Fruit fly (Drosophila melanogaster) whole organism, pupa: ENCODE data around the gene Cpr76Bc.

Experiments used
- CG10348 ChIP-seq: fragments of 200-800 bp; sonication (Bioruptor generic); IDR thresholded peaks from 2 replicates; pipeline ENCODE4 v1.3.6; 2022; ENCODE audit warnings: missing biosample characterization, missing genetic modification characterization
- CG12605 ChIP-seq: fragments of 200-800 bp; sonication (Bioruptor generic); IDR thresholded peaks from 2 replicates; pipeline ENCODE4 v1.3.6; 2022; ENCODE audit warnings: missing biosample characterization, missing genetic modification characterization
- CG13204 ChIP-seq: fragments of 200-800 bp; sonication (Bioruptor generic); optimal IDR thresholded peaks from 2 replicates; lab custom pipeline; 2018; ENCODE audit warnings: missing biosample characterization, mild to moderate bottlenecking, missing genetic modification characterization, moderate library complexity
- CG14655 ChIP-seq: fragments of 200-800 bp; sonication (Bioruptor generic); optimal IDR thresholded peaks from 3 replicates; lab custom pipeline; 2017; ENCODE audit warnings: mild to moderate bottlenecking, missing biosample characterization, missing genetic modification reagents, missing genetic modification characterization
- CG15710 ChIP-seq: fragments of 200-800 bp; sonication (Bioruptor generic); optimal IDR thresholded peaks from 2 replicates; lab custom pipeline; 2018; ENCODE audit warnings: missing biosample characterization, mild to moderate bottlenecking, missing genetic modification characterization, moderate library complexity
- CG17806 ChIP-seq: fragments of 200-800 bp; sonication (Bioruptor generic); optimal IDR thresholded peaks from 2 replicates; lab custom pipeline; 2018; ENCODE audit warnings: missing biosample characterization, mild to moderate bottlenecking, missing genetic modification characterization, moderate library complexity
- CG32121 ChIP-seq: fragments of 200-800 bp; sonication (Bioruptor generic); IDR thresholded peaks from 2 replicates; pipeline ENCODE4 v1.3.6; 2022; ENCODE audit warnings: missing biosample characterization, missing genetic modification characterization
- CG34367 ChIP-seq: fragments of 200-800 bp; sonication (Bioruptor generic); optimal IDR thresholded peaks from 2 replicates; lab custom pipeline; 2018; ENCODE audit warnings: missing biosample characterization, mild to moderate bottlenecking, missing genetic modification characterization
- CG4496 ChIP-seq: fragments of 200-800 bp; sonication (Bioruptor generic); IDR thresholded peaks from 3 replicates; pipeline ENCODE4 v1.3.6; 2022; ENCODE audit warnings: missing biosample characterization, missing genetic modification characterization
- CG8159 ChIP-seq: fragments of 200-800 bp; sonication (Bioruptor generic); optimal IDR thresholded peaks from 3 replicates; lab custom pipeline; 2018; ENCODE audit warnings: missing biosample characterization, mild to moderate bottlenecking, missing genetic modification characterization, moderate library complexity
- CG8301 ChIP-seq: fragments of 200-800 bp; sonication (Bioruptor generic); optimal IDR thresholded peaks from 2 replicates; lab custom pipeline; 2018; ENCODE audit warnings: missing biosample characterization, mild to moderate bottlenecking, missing genetic modification characterization
- CG9948 ChIP-seq: fragments of 200-800 bp; sonication (Bioruptor generic); optimal IDR thresholded peaks from 2 replicates; lab custom pipeline; 2018; ENCODE audit warnings: missing biosample characterization, mild to moderate bottlenecking, missing genetic modification characterization, moderate library complexity
- D1 ChIP-seq: fragments of 200-800 bp; sonication (Bioruptor generic); optimal IDR thresholded peaks from 2 replicates; lab custom pipeline; 2018; ENCODE audit warnings: missing biosample characterization, mild to moderate bottlenecking, missing genetic modification characterization, moderate library complexity
- EcR ChIP-seq: fragments of 200-800 bp; sonication (Bioruptor generic); optimal IDR thresholded peaks from 3 replicates; lab custom pipeline; 2019; ENCODE audit warnings: missing biosample characterization, missing genetic modification characterization, mild to moderate bottlenecking, moderate library complexity, missing genetic modification reagents
- Ets98B ChIP-seq: fragments of 200-800 bp; sonication (Bioruptor generic); IDR thresholded peaks from 2 replicates; pipeline ENCODE4 v1.3.6; 2022; ENCODE audit warnings: missing biosample characterization, missing genetic modification characterization
- Pif1A ChIP-seq: fragments of 200-800 bp; sonication (Bioruptor generic); optimal IDR thresholded peaks from 3 replicates; lab custom pipeline; 2016; ENCODE audit warnings: missing biosample characterization, missing genetic modification characterization
- Pif1B ChIP-seq: fragments of 200-800 bp; sonication (Bioruptor generic); optimal IDR thresholded peaks from 3 replicates; lab custom pipeline; 2016; ENCODE audit warnings: missing biosample characterization, missing genetic modification characterization
- Snoo ChIP-seq: fragments of 200-800 bp; sonication (Bioruptor generic); optimal IDR thresholded peaks from 3 replicates; lab custom pipeline; 2017; ENCODE audit warnings: missing biosample characterization, mild to moderate bottlenecking, missing genetic modification characterization, inconsistent platforms
- fd96Ca ChIP-seq: fragments of 200-800 bp; sonication (Bioruptor generic); IDR thresholded peaks from 3 replicates; pipeline ENCODE4 v1.3.6; 2022; ENCODE audit warnings: missing biosample characterization, missing genetic modification characterization
- gl ChIP-seq: fragments of 200-800 bp; sonication (Bioruptor generic); optimal IDR thresholded peaks from 2 replicates; lab custom pipeline; 2018; ENCODE audit warnings: missing biosample characterization, mild to moderate bottlenecking, missing genetic modification characterization
- rn ChIP-seq: fragments of 200-800 bp; sonication (Bioruptor generic); IDR thresholded peaks from 2 replicates; pipeline ENCODE4 v1.3.6; 2022; ENCODE audit warnings: missing biosample characterization, missing genetic modification characterization

Gene Cpr76Bc

dm6 chr3L:19497623-19498022 lies 23.1 kb upstream of the Cpr76Bc start, which contains the start of gene CG9449:
Gene CG9449, minus strand, starts transcription at chr3L:19497723.
- TF ChIP-seq CG34367 (tag; lab: Kevin White, UChicago) (no peak), Snoo (no peak), CG10348 (GFP tag; lab: Robert Waterston, UW) (no peak)

- TF ChIP-seq CG12605 (GFP tag; lab: Robert Waterston, UW) (no peak), CG14655 (GFP tag; lab: Kevin White, UChicago) (no peak), CG10348 (GFP tag; lab: Robert Waterston, UW) (no peak), rn (GFP tag; lab: Robert Waterston, UW) (no peak), CG9948 (tag; lab: Kevin White, UChicago) (no peak), CG8301 (tag; lab: Kevin White, UChicago) (no peak), Pif1B (GFP tag; lab: Kevin White, UChicago) (no peak), CG8159 (tag; lab: Kevin White, UChicago) (no peak), Pif1A (GFP tag; lab: Kevin White, UChicago) (no peak), Snoo (no peak), Ets98B (GFP tag; lab: Robert Waterston, UW) (no peak), D1 (tag; lab: Kevin White, UChicago) (no peak)
Observed at dm6 chr3L:19499334-19499733, 21.4 kb upstream of the Cpr76Bc start.

dm6 chr3L:19500698-19501097 lies 20.0 kb upstream of the Cpr76Bc start, which contains the start of gene CG9451:
Gene CG9451, minus strand, starts transcription at chr3L:19500798.
- TF ChIP-seq gl (tag; lab: Kevin White, UChicago) (no peak), Ets98B (GFP tag; lab: Robert Waterston, UW) (no peak), CG4496 (no peak), CG13204 (GFP tag; lab: Kevin White, UChicago) (no peak), CG8301 (tag; lab: Kevin White, UChicago) (no peak), EcR (no peak), Snoo (no peak), Pif1B (GFP tag; lab: Kevin White, UChicago) (no peak), Pif1A (GFP tag; lab: Kevin White, UChicago) (no peak), CG32121 (GFP tag; lab: Robert Waterston, UW) (no peak), CG15710 (tag; lab: Kevin White, UChicago) (no peak), CG9948 (tag; lab: Kevin White, UChicago) (no peak), CG10348 (GFP tag; lab: Robert Waterston, UW) (no peak), rn (GFP tag; lab: Robert Waterston, UW) (no peak), CG8159 (tag; lab: Kevin White, UChicago) (no peak), D1 (tag; lab: Kevin White, UChicago) (no peak), CG34367 (tag; lab: Kevin White, UChicago) (no peak), CG14655 (GFP tag; lab: Kevin White, UChicago) (no peak), CG12605 (GFP tag; lab: Robert Waterston, UW) (no peak), CG17806 (no peak)

- no peak for TF ChIP-seq CG8159 (tag; lab: Kevin White, UChicago)
- no peak for TF ChIP-seq gl (tag; lab: Kevin White, UChicago)
- no peak for TF ChIP-seq CG15710 (tag; lab: Kevin White, UChicago)
- no peak for TF ChIP-seq CG14655 (GFP tag; lab: Kevin White, UChicago)
- TF ChIP-seq CG32121 (GFP tag; lab: Robert Waterston, UW): no peak
- TF ChIP-seq D1 (tag; lab: Kevin White, UChicago): no peak
- TF ChIP-seq Pif1A (GFP tag; lab: Kevin White, UChicago): no peak
- TF ChIP-seq CG17806: no peak
- TF ChIP-seq CG10348 (GFP tag; lab: Robert Waterston, UW): no peak
- TF ChIP-seq CG4496: no peak
- TF ChIP-seq Pif1B (GFP tag; lab: Kevin White, UChicago): no peak
- TF ChIP-seq, all 21 proteins: peak for 0
Observed at dm6 chr3L:19503770-19504169, 17.0 kb upstream of the Cpr76Bc start, which contains the start of gene CG9452. Gene CG9452, minus strand, starts transcription at chr3L:19503870.

dm6 chr3L:19504719-19505118 lies 16.0 kb upstream of the Cpr76Bc start:
- TF ChIP-seq CG10348 (GFP tag; lab: Robert Waterston, UW) (no peak), CG8159 (tag; lab: Kevin White, UChicago) (no peak), CG32121 (GFP tag; lab: Robert Waterston, UW) (no peak), CG15710 (tag; lab: Kevin White, UChicago) (no peak), CG8301 (tag; lab: Kevin White, UChicago) (no peak), CG17806 (no peak), CG13204 (GFP tag; lab: Kevin White, UChicago) (no peak), Pif1B (GFP tag; lab: Kevin White, UChicago) (no peak), EcR (no peak), CG34367 (tag; lab: Kevin White, UChicago) (no peak), CG14655 (GFP tag; lab: Kevin White, UChicago) (no peak), Snoo (no peak), fd96Ca (GFP tag; lab: Robert Waterston, UW) (no peak), Pif1A (GFP tag; lab: Kevin White, UChicago) (no peak), CG9948 (tag; lab: Kevin White, UChicago) (no peak), gl (tag; lab: Kevin White, UChicago) (no peak), CG12605 (GFP tag; lab: Robert Waterston, UW) (no peak), CG4496 (no peak)
- TF ChIP-seq, all 21 proteins: peak for 0

- TF ChIP-seq fd96Ca (GFP tag; lab: Robert Waterston, UW): no peak
- no peak for TF ChIP-seq CG12605 (GFP tag; lab: Robert Waterston, UW)
- no peak for TF ChIP-seq EcR
- TF ChIP-seq rn (GFP tag; lab: Robert Waterston, UW): no peak
- TF ChIP-seq Ets98B (GFP tag; lab: Robert Waterston, UW): no peak
- TF ChIP-seq CG9948 (tag; lab: Kevin White, UChicago): no peak
- no peak for TF ChIP-seq CG8159 (tag; lab: Kevin White, UChicago)
Observed at dm6 chr3L:19512672-19513071, 8.1 kb upstream of the Cpr76Bc start.
